Fruit fly (Drosophila melanogaster): ENCODE measurements around the gene B52.
A peak's percentile ranks its signal among the peaks of the same experiment; 100 is the strongest.

B52 gene

DNA sequence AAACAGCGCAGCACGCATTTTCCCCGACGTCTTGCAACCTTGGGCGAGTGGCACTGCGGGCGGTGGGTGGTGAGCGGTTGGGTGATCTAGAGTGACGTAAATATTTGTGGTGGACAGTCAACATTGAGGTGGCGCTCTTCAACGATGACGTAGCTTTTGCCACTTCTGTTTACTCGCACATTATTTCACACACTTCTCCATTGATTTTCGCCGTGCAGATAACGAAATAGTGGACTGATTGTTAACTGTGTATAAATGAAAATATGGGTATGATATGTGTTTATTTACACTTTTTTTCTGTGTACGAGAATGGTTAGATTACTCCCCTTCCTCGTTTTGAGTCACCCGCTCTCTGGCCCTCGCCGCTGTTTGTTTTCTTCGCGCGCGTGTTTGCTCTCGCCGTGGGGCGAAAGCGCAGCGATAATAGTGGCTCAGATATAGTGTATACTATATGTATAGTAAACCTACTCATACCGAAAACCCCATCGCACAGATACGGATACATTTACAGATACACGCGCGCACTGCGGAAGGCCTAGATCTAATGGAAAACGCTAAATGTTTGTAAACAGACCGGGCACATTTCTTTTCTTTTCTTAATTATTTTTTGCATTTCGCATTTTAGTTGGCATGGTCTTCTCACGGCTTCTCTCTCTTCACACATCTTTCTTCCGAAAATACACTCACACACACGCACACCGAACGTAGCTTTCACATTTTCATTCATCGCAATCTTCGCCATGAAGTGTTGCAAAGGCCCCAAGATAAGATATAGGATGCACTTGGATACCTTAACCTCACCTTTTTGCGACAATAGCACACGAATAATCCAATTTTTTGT, 25.5 kb downstream of the B52 start, which contains the start of gene omd (continued):
- TF ChIP-seq dmrt11E (tag; optimal IDR thresholded peaks at IDR 0.05) (peak; percentile 64), Adf1 (GFP tag; IDR thresholded peaks at IDR 0.05) (peak; percentile 51; the same call in 1 of the 2 replicates), CG8924 (tag; optimal IDR thresholded peaks at IDR 0.05) (peak; percentile 62), knrl (GFP tag; IDR thresholded peaks at IDR 0.05; ENCODE audit: partially characterized antibody) (no peak), zen (tag; optimal IDR thresholded peaks at IDR 0.05) (no peak), sd (tag; optimal IDR thresholded peaks at IDR 0.05) (no peak), CG4617 (GFP tag; optimal IDR thresholded peaks at IDR 0.05; ENCODE audit: borderline replicate concordance) (no peak), Meics (GFP tag; optimal IDR thresholded peaks at IDR 0.05) (peak; percentile 66), crc (GFP tag; optimal IDR thresholded peaks at IDR 0.05) (peak; percentile 48), HLHmδ (GFP tag; optimal IDR thresholded peaks at IDR 0.05) (peak; percentile 30), corto (GFP tag; optimal IDR thresholded peaks at IDR 0.05) (no peak), stwl (tag; optimal IDR thresholded peaks at IDR 0.05) (no peak), mam (GFP tag; optimal IDR thresholded peaks at IDR 0.05) (no peak), CG17359 (tag; optimal IDR thresholded peaks at IDR 0.05) (peak; percentile 64), Myb (GFP tag; optimal IDR thresholded peaks at IDR 0.05) (peak; percentile 28), CG4707 (GFP tag; optimal IDR thresholded peaks at IDR 0.05) (peak; percentile 69), Side (GFP tag; optimal IDR thresholded peaks at IDR 0.05) (peak; percentile 78), maf-S (GFP tag; optimal IDR thresholded peaks at IDR 0.05) (peak; percentile 56), cas (GFP tag; IDR thresholded peaks at IDR 0.05) (no peak), odd (GFP tag; optimal IDR thresholded peaks at IDR 0.05) (no peak), CG14710 (tag; optimal IDR thresholded peaks at IDR 0.05) (peak; percentile 50), ato (GFP tag; IDR thresholded peaks at IDR 0.05; ENCODE audit: partially characterized antibody) (no peak), CG1233 (GFP tag; optimal IDR thresholded peaks at IDR 0.05) (peak; percentile 57), CG17361 (GFP tag; IDR thresholded peaks at IDR 0.05) (no peak), Asciz (GFP tag; optimal IDR thresholded peaks at IDR 0.05) (peak; percentile 66), psq (GFP tag; optimal IDR thresholded peaks at IDR 0.05) (peak; percentile 61), dimm (GFP tag; IDR thresholded peaks at IDR 0.05) (no peak), CG13775 (GFP tag; optimal IDR thresholded peaks at IDR 0.05) (peak; percentile 56), MESR4 (GFP tag; optimal IDR thresholded peaks at IDR 0.05) (peak; percentile 10), tll (GFP tag; optimal IDR thresholded peaks at IDR 0.05) (no peak), zfh2 (GFP tag; optimal IDR thresholded peaks at IDR 0.05) (peak; percentile 10), CG9609 (GFP tag; optimal IDR thresholded peaks at IDR 0.05) (peak; percentile 17), CG34422 (GFP tag; IDR thresholded peaks at IDR 0.05) (peak; percentile 48; the same call in 1 of the 3 replicates), nerfin-1 (tag; optimal IDR thresholded peaks at IDR 0.05) (peak; percentile 64), pita (GFP tag; optimal IDR thresholded peaks at IDR 0.05) (no peak), danr (GFP tag; IDR thresholded peaks at IDR 0.05) (no peak), D (optimal IDR thresholded peaks at IDR 0.05) (no peak), D (GFP tag; optimal IDR thresholded peaks at IDR 0.05) (peak; percentile 66), tgo (GFP tag; IDR thresholded peaks at IDR 0.05) (peak; percentile 43; the same call in 2 of the 3 replicates), CG10959 (GFP tag; IDR thresholded peaks at IDR 0.05) (peak; percentile 56; the same call in 1 of the 2 replicates), Hr3 (GFP tag; optimal IDR thresholded peaks at IDR 0.05) (peak; percentile 25), Awh (GFP tag; IDR thresholded peaks at IDR 0.05) (peak; percentile 61; the same call in 1 of the 2 replicates), CG4404 (GFP tag; IDR thresholded peaks at IDR 0.05) (no peak), HLH4C (GFP tag; IDR thresholded peaks at IDR 0.05; ENCODE audit: partially characterized antibody) (no peak), Mes4 (GFP tag; optimal IDR thresholded peaks at IDR 0.05) (peak; percentile 45), YL-1 (GFP tag; optimal IDR thresholded peaks at IDR 0.05) (peak; percentile 56), Aef1 (GFP tag; IDR thresholded peaks at IDR 0.05) (peak; percentile 44; the same call in 2 of the 3 replicates)
